Worm (Caenorhabditis elegans): ENCODE measurements around the gene fut-8.

fut-8 gene

ce11 chrV:6022076-6022475 lies 31.8 kb upstream of the fut-8 start:
- TF ChIP-seq mab-5 (tag; optimal IDR thresholded peaks at IDR 0.05) (no peak), nhr-129 (tag; optimal IDR thresholded peaks at IDR 0.05) (peak; percentile 51), nhr-21 (tag; optimal IDR thresholded peaks at IDR 0.05) (peak; percentile 46), nhr-25 (tag; optimal IDR thresholded peaks at IDR 0.05) (peak; percentile 54)

DNA sequence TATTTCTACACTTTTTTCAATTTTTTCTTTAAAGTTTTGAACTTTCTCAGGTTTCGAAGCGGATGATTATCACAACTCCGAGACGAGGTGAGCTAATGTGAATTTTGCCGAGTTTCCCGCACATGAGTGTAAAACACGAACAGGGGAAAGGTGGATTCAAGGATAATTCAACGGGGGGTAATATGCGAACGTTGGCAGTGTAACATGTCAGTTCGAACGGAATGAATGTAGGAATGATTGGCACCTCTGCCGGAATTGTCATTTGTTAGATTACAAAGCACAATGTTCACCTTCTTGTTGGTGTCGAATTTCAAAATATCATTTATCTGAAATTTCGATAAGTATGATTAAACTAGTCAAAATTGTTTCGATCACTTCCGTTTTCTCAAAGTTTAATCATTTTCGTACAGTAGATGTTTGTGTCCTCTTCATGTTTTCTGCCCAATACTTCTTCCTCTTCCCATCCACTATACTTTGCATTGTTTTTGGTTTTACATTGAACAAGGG lies 28.7 kb upstream of the fut-8 start, which contains the start of gene picc-1:
Gene picc-1 (plus strand): TSS at position 51 of the 507 bp plus-strand sequence.
- TF ChIP-seq lsy-2 (tag; optimal IDR thresholded peaks at IDR 0.05) (peak in 1 of 2 experiments; percentile 32), nhr-25 (tag; optimal IDR thresholded peaks at IDR 0.05) (peak; percentile 18), nhr-21 (tag; optimal IDR thresholded peaks at IDR 0.05) (peak; percentile 28), ceh-82 (tag; optimal IDR thresholded peaks at IDR 0.05) (no peak), ceh-16 (tag; optimal IDR thresholded peaks at IDR 0.05) (no peak)

ce11 chrV:6017630-6018029 lies 27.3 kb upstream of the fut-8 start, which contains the start of the genes rpt-2 and aps-1:
Gene rpt-2 (minus strand): TSS chrV:6017669.
Gene aps-1 (plus strand): TSS chrV:6017970.
- TF ChIP-seq ztf-1 (GFP tag; conservative IDR thresholded peaks at IDR 0.05) (no peak), zag-1 (tag; optimal IDR thresholded peaks at IDR 0.05) (peak; percentile 20), lin-11 (tag; optimal IDR thresholded peaks at IDR 0.05) (no peak), lsy-2 (tag; optimal IDR thresholded peaks at IDR 0.05) (peak; percentile 58 to 90), lin-39 (tag; optimal IDR thresholded peaks at IDR 0.05) (no peak), nhr-11 (tag; optimal IDR thresholded peaks at IDR 0.05) (no peak), ZK546.5 (tag; optimal IDR thresholded peaks at IDR 0.05) (no peak), unc-62 (GFP tag; optimal IDR thresholded peaks at IDR 0.05) (no peak), nhr-77 (tag; optimal IDR thresholded peaks at IDR 0.05) (no peak), ceh-16 (tag; optimal IDR thresholded peaks at IDR 0.05) (peak; percentile 11), sma-9 (GFP tag; optimal IDR thresholded peaks at IDR 0.05) (peak; percentile 89), sma-9 (tag; optimal IDR thresholded peaks at IDR 0.05) (no peak), ceh-82 (tag; optimal IDR thresholded peaks at IDR 0.05) (no peak), mbf-1 (tag; optimal IDR thresholded peaks at IDR 0.05) (no peak), nhr-21 (tag; optimal IDR thresholded peaks at IDR 0.05) (peak; percentile 69), snpc-4 (tag; optimal IDR thresholded peaks at IDR 0.05) (peak; percentile 71), nhr-25 (tag; optimal IDR thresholded peaks at IDR 0.05) (peak; percentile 68), unc-39 (tag; optimal IDR thresholded peaks at IDR 0.05) (no peak), sem-4 (tag; optimal IDR thresholded peaks at IDR 0.05) (peak; percentile 84), R02D3.7 (tag; optimal IDR thresholded peaks at IDR 0.05) (no peak), nhr-129 (tag; optimal IDR thresholded peaks at IDR 0.05) (peak; percentile 87), lin-13 (GFP tag; optimal IDR thresholded peaks at IDR 0.05) (peak; percentile 84), ama-1 (optimal IDR thresholded peaks at IDR 0.05) (peak; percentile 71), Y55F3AM.14 (GFP tag; optimal IDR thresholded peaks at IDR 0.05) (no peak), ztf-4 (tag; optimal IDR thresholded peaks at IDR 0.05) (peak; percentile 68), sma-3 (GFP tag; optimal IDR thresholded peaks at IDR 0.05) (peak; percentile 83), nhr-10 (tag; optimal IDR thresholded peaks at IDR 0.05) (no peak), crh-2 (tag; optimal IDR thresholded peaks at IDR 0.05) (peak; percentile 93), nhr-237 (tag; optimal IDR thresholded peaks at IDR 0.05) (no peak), dmd-4 (tag; optimal IDR thresholded peaks at IDR 0.05) (no peak), fos-1 (tag; optimal IDR thresholded peaks at IDR 0.05) (no peak), mab-5 (tag; optimal IDR thresholded peaks at IDR 0.05) (peak; percentile 84), egl-27 (tag; optimal IDR thresholded peaks at IDR 0.05) (peak; percentile 25), nhr-6 (tag; optimal IDR thresholded peaks at IDR 0.05) (peak; percentile 85), unc-55 (GFP tag; optimal IDR thresholded peaks at IDR 0.05) (peak; percentile 96), ztf-11 (tag; optimal IDR thresholded peaks at IDR 0.05) (no peak), nhr-12 (tag; optimal IDR thresholded peaks at IDR 0.05) (no peak), elt-1 (tag; optimal IDR thresholded peaks at IDR 0.05) (no peak), gmeb-1 (tag; optimal IDR thresholded peaks at IDR 0.05) (peak; percentile 84), nhr-23 (tag; optimal IDR thresholded peaks at IDR 0.05) (no peak), aly-2 (tag; optimal IDR thresholded peaks at IDR 0.05) (no peak), elt-3 (tag; optimal IDR thresholded peaks at IDR 0.05) (no peak), skn-1 (tag; optimal IDR thresholded peaks at IDR 0.05) (peak; percentile 99), F13H6.1 (tag; optimal IDR thresholded peaks at IDR 0.05) (peak; percentile 76), alr-1 (tag; optimal IDR thresholded peaks at IDR 0.05) (no peak), C34F6.9 (tag; optimal IDR thresholded peaks at IDR 0.05) (peak; percentile 94), mdl-1 (tag; optimal IDR thresholded peaks at IDR 0.05) (peak in 1 of 2 experiments; percentile 18), blmp-1 (tag; optimal IDR thresholded peaks at IDR 0.05; ENCODE audit: insufficient read depth) (peak; percentile 59), peb-1 (tag; optimal IDR thresholded peaks at IDR 0.05) (no peak)

All from whole organism, L2 larva.